Worm (Caenorhabditis elegans) whole organism, early embryonic: ENCODE results near the gene adbp-1.

ENCODE experiments used
- B0310.2 ChIP-seq: sonication (generic microtip); optimal IDR thresholded peaks from 2 replicates; lab custom pipeline; 2016; ENCODE audit warnings: mild to moderate bottlenecking, missing genetic modification characterization, missing compliant biosample characterization
- F13C5.2 ChIP-seq: sonication (generic microtip); optimal IDR thresholded peaks from 2 replicates; lab custom pipeline; 2017; ENCODE audit warnings: mild to moderate bottlenecking, missing genetic modification characterization, inconsistent platforms, missing compliant biosample characterization
- aly-1 ChIP-seq: sonication (generic microtip); optimal IDR thresholded peaks from 2 replicates; lab custom pipeline; 2016; ENCODE audit warnings: missing genetic modification characterization, missing compliant biosample characterization
- ama-1 ChIP-seq: fragments of 150-350 bp; optimal IDR thresholded peaks from 2 replicates; lab custom pipeline; 2014
- ceh-13 ChIP-seq: fragments of 200-800 bp; sonication (Bioruptor generic); optimal IDR thresholded peaks from 2 replicates; lab custom pipeline; 2018; ENCODE audit warnings: mild to moderate bottlenecking, missing genetic modification characterization, missing compliant biosample characterization
- ceh-36 ChIP-seq: sonication (generic microtip); optimal IDR thresholded peaks from 2 replicates; lab custom pipeline; 2016; ENCODE audit warnings: missing genetic modification characterization, inconsistent platforms, missing compliant biosample characterization
- ets-7 ChIP-seq: sonication (generic microtip); optimal IDR thresholded peaks from 2 replicates; lab custom pipeline; 2016; ENCODE audit warnings: missing genotype, missing genetic modification characterization, missing compliant biosample characterization
- flt-1 ChIP-seq: fragments of 200-800 bp; sonication (Bioruptor generic); IDR thresholded peaks from 2 replicates; pipeline ENCODE4 v1.3.6; 2022; ENCODE audit warnings: missing genetic modification characterization, missing compliant biosample characterization
- hmbx-1 ChIP-seq: sonication (generic microtip); optimal IDR thresholded peaks from 2 replicates; lab custom pipeline; 2016; ENCODE audit warnings: mild to moderate bottlenecking, missing genetic modification characterization, missing compliant biosample characterization
- hmg-4 ChIP-seq: fragments of 200-800 bp; sonication (Bioruptor generic); optimal IDR thresholded peaks from 2 replicates; lab custom pipeline; 2018; ENCODE audit warnings: mild to moderate bottlenecking, missing genetic modification characterization, missing compliant biosample characterization
- hnd-1 ChIP-seq: sonication (generic microtip); optimal IDR thresholded peaks from 2 replicates; lab custom pipeline; 2016; ENCODE audit warnings: missing genetic modification characterization, missing compliant biosample characterization
- pes-1 ChIP-seq: fragments of 200-800 bp; sonication (Bioruptor generic); IDR thresholded peaks from 2 replicates; pipeline ENCODE4 v1.3.6; 2022; ENCODE audit warnings: missing genetic modification reagents, missing genetic modification characterization, missing compliant biosample characterization
- scrt-1 ChIP-seq: fragments of 200-800 bp; sonication (Bioruptor generic); IDR thresholded peaks from 2 replicates; pipeline ENCODE4 v1.3.6; 2022; ENCODE audit warnings: missing genetic modification characterization, missing compliant biosample characterization
- sea-1 ChIP-seq: fragments of 200-800 bp; sonication (Bioruptor generic); conservative IDR thresholded peaks from 2 replicates; pipeline ENCODE4 v1.3.6; 2022; ENCODE audit warnings: missing genetic modification characterization, missing compliant biosample characterization
- tbx-11 ChIP-seq: fragments of 200-800 bp; sonication (Bioruptor generic); IDR thresholded peaks from 2 replicates; pipeline ENCODE4 v1.3.6; 2022; ENCODE audit warnings: missing genetic modification characterization, missing compliant biosample characterization
- tbx-37 ChIP-seq: fragments of 200-800 bp; sonication (Bioruptor generic); conservative IDR thresholded peaks from 2 replicates; pipeline ENCODE4 v1.3.6; 2022; ENCODE audit warnings: missing genetic modification reagents, missing genetic modification characterization, missing compliant biosample characterization
- tra-4 ChIP-seq: sonication (generic microtip); optimal IDR thresholded peaks from 2 replicates; lab custom pipeline; 2017; ENCODE audit warnings: missing genetic modification characterization, missing compliant biosample characterization

Gene adbp-1

ce11 chrII:11485200-11485599, 41.2 kb downstream of the adbp-1 start, which contains the start of gene twk-5:
TSS of gene twk-5 (minus strand) at chrII:11485300.
- TF ChIP-seq ceh-13: no peak
- TF ChIP-seq F13C5.2 (tag; lab: Kevin White, UChicago): no peak
- no peak for TF ChIP-seq aly-1
- no peak for TF ChIP-seq B0310.2 (tag; lab: Kevin White, UChicago)
- no peak for TF ChIP-seq ets-7 (tag; lab: Kevin White, UChicago)
- TF ChIP-seq scrt-1 (GFP tag; lab: Robert Waterston, UW): no peak
- TF ChIP-seq hmbx-1 (tag; lab: Kevin White, UChicago): no peak
- no peak for TF ChIP-seq ceh-36
- no peak for TF ChIP-seq ama-1 (lab: Kevin White, UChicago)
- TF ChIP-seq tra-4 (tag; lab: Kevin White, UChicago): no peak
- TF ChIP-seq flt-1 (GFP tag; lab: Robert Waterston, UW): no peak
- no peak for TF ChIP-seq hnd-1 (tag; lab: Kevin White, UChicago)

ce11 chrII:11486698-11487234, 42.8 kb downstream of the adbp-1 start, which contains the start of gene ttr-18:
TSS of gene ttr-18 (minus strand) at chrII:11486748.
- TF ChIP-seq pes-1 (GFP tag; lab: Robert Waterston, UW): no peak
- no peak for TF ChIP-seq scrt-1 (GFP tag; lab: Robert Waterston, UW)
- TF ChIP-seq hmbx-1 (tag; lab: Kevin White, UChicago): no peak
- TF ChIP-seq hnd-1 (tag; lab: Kevin White, UChicago): no peak

ce11 chrII:11487999-11488398, 44.0 kb downstream of the adbp-1 start, which contains the start of gene B0334.13:
TSS of gene B0334.13 (plus strand) at chrII:11488299.
- TF ChIP-seq ets-7 (tag; lab: Kevin White, UChicago) (no peak), ama-1 (lab: Kevin White, UChicago) (no peak), hmbx-1 (tag; lab: Kevin White, UChicago) (no peak), tbx-11 (GFP tag; lab: Robert Waterston, UW) (no peak), tbx-37 (GFP tag; lab: Robert Waterston, UW) (no peak), hnd-1 (tag; lab: Kevin White, UChicago) (no peak), B0310.2 (tag; lab: Kevin White, UChicago) (no peak), sea-1 (GFP tag; lab: Robert Waterston, UW) (no peak), flt-1 (GFP tag; lab: Robert Waterston, UW) (no peak), scrt-1 (GFP tag; lab: Robert Waterston, UW) (no peak), hmg-4 (GFP tag; lab: Kevin White, UChicago) (no peak)

- TF ChIP-seq flt-1 (GFP tag; lab: Robert Waterston, UW) (no peak), F13C5.2 (tag; lab: Kevin White, UChicago) (no peak), scrt-1 (GFP tag; lab: Robert Waterston, UW) (no peak), B0310.2 (tag; lab: Kevin White, UChicago) (no peak), ceh-36 (no peak), ama-1 (lab: Kevin White, UChicago) (no peak), hnd-1 (tag; lab: Kevin White, UChicago) (no peak), hmbx-1 (tag; lab: Kevin White, UChicago) (no peak)
Measured at ce11 chrII:11492843-11493242, 48.9 kb downstream of the adbp-1 start, which contains the start of gene hacl-1. TSS of gene hacl-1 (minus strand) at chrII:11492963.
